Fruit fly (Drosophila melanogaster): Measurements from ENCODE around the gene Hyls1.

The Hyls1 gene

DNA sequence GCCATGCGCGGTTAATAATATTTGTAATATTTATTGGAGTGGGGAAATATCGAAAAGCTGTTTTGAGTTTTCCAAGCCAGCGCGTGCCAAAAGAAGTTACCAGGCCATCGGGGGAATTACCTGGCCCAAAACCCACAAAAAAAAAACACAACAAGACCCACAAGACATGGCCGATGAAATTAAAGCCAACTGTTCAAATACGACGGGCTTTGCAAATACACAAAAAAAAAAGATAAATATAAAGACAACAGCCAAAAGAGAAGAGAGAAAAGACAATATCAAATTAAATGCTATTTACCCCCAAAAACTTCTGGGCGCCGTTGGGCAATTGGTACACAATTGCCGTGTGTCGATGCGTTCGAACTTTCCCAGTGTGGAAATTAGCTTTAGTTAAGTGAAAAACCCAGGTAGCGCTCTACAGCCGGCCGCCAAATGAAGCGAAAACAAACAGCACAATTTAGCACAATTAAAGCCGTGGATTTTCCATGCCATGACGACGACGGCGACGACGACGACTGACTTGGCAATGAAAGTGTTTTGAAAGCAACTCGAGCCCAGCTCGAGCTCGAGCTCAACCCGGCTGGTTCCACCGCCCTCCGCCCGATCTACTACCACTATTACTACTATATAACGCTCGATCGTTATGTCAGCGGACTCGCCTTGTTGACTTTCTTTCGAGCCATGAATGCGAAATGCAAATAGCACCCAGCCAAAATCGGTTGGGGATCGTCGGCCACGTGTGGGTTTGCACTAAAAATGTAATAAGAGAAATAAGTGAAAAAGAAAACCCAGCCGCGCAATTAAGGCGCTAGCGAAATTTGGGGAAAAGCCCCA is 34.4 kb downstream of the Hyls1 start (continued):
- TF ChIP-seq Stat92E (GFP tag; optimal IDR thresholded peaks at IDR 0.05) (no peak), CG4360 (GFP tag; IDR thresholded peaks at IDR 0.05) (peak; percentile 21; the same call in 1 of the 2 replicates), peb (GFP tag; IDR thresholded peaks at IDR 0.05) (no peak), CG14441 (GFP tag; IDR thresholded peaks at IDR 0.05) (peak; percentile 45; the same call in 1 of the 2 replicates), CG10267 (tag; optimal IDR thresholded peaks at IDR 0.05) (no peak), sug (tag; optimal IDR thresholded peaks at IDR 0.05) (no peak), CG43689 (GFP tag; IDR thresholded peaks at IDR 0.05) (no peak), vfl (GFP tag; optimal IDR thresholded peaks at IDR 0.05) (no peak), CG9727 (GFP tag; optimal IDR thresholded peaks at IDR 0.05) (no peak), Camta (GFP tag; optimal IDR thresholded peaks at IDR 0.05) (peak; percentile 4), CG6854 (GFP tag; optimal IDR thresholded peaks at IDR 0.05) (no peak), twi (tag; optimal IDR thresholded peaks at IDR 0.05) (no peak), C15 (GFP tag; IDR thresholded peaks at IDR 0.05) (no peak), ATbp (GFP tag; optimal IDR thresholded peaks at IDR 0.05) (peak; percentile 91), CG7839 (tag; optimal IDR thresholded peaks at IDR 0.05) (peak; percentile 14), phol (tag; optimal IDR thresholded peaks at IDR 0.05) (no peak), CG6254 (GFP tag; optimal IDR thresholded peaks at IDR 0.05) (no peak), zen (tag; optimal IDR thresholded peaks at IDR 0.05) (no peak), D (optimal IDR thresholded peaks at IDR 0.05) (no peak), D (GFP tag; optimal IDR thresholded peaks at IDR 0.05) (peak; percentile 4), CG10209 (GFP tag; optimal IDR thresholded peaks at IDR 0.05) (peak; percentile 20), CG4328 (GFP tag; optimal IDR thresholded peaks at IDR 0.05) (peak; percentile 40), CG5180 (GFP tag; optimal IDR thresholded peaks at IDR 0.05) (peak; percentile 65), jigr1 (GFP tag; IDR thresholded peaks at IDR 0.05) (no peak), Ets65A (GFP tag) (no peak), mam (GFP tag; optimal IDR thresholded peaks at IDR 0.05) (no peak), NfI (GFP tag; optimal IDR thresholded peaks at IDR 0.05) (no peak), CG11695 (GFP tag; IDR thresholded peaks at IDR 0.05) (peak; percentile 52; the same call in 2 of the 3 replicates), croc (GFP tag; conservative IDR thresholded peaks at IDR 0.05) (no peak), CG3065 (GFP tag; optimal IDR thresholded peaks at IDR 0.05) (no peak), abd-A (tag; optimal IDR thresholded peaks at IDR 0.05) (no peak), CG31365 (tag; optimal IDR thresholded peaks at IDR 0.05) (no peak), lola (GFP tag; optimal IDR thresholded peaks at IDR 0.05) (no peak), CG14050 (GFP tag; IDR thresholded peaks at IDR 0.05) (no peak), CG17186 (GFP tag; optimal IDR thresholded peaks at IDR 0.05) (no peak), Trl (optimal IDR thresholded peaks at IDR 0.05) (no peak), Trl (GFP tag; optimal IDR thresholded peaks at IDR 0.05) (peak; percentile 64), chinmo (GFP tag; IDR thresholded peaks at IDR 0.05; ENCODE audit: partially characterized antibody) (no peak), Spps (tag; optimal IDR thresholded peaks at IDR 0.05) (no peak), CG31224 (GFP tag; IDR thresholded peaks at IDR 0.05) (no peak), Sry-β (GFP tag; optimal IDR thresholded peaks at IDR 0.05) (no peak), cas (GFP tag; IDR thresholded peaks at IDR 0.05) (no peak), stwl (tag; optimal IDR thresholded peaks at IDR 0.05) (no peak), CG9817 (tag; optimal IDR thresholded peaks at IDR 0.05) (peak; percentile 18), gfzf (GFP tag; optimal IDR thresholded peaks at IDR 0.05) (no peak), CG15011 (GFP tag; optimal IDR thresholded peaks at IDR 0.05) (peak; percentile 40), cad (GFP tag; optimal IDR thresholded peaks at IDR 0.05) (no peak), emc (GFP tag; optimal IDR thresholded peaks at IDR 0.05) (no peak), slbo (GFP tag; IDR thresholded peaks at IDR 0.05) (0 out of 2 replicates have a peak, but pooled peaks have one; percentile 8)
